Fruit fly (Drosophila melanogaster): ENCODE data around the gene Inx2.

DNA sequence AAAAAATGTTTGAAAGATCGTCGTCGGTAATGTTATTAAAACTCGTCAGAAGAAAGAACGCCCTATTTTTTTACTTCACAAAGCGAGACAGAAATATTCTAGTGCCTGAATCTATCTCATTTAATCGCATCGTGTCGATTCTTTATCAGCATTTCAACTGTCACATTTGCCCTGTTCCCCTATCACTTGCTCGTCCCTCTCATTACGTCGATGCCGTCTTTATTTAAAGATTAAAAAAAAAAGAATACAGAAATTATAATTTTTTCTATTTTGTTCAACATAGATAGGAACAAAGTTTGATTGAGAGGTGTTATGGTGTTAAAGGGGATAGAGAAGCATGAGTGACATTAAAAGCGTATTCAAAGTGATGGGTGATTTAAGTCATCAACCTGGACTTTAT lies 10.4 kb upstream of the Inx2 start:
- no peak for TF ChIP-seq dsf (GFP tag; optimal IDR thresholded peaks at IDR 0.05; ENCODE audit: borderline replicate concordance)
- no peak for TF ChIP-seq sage (GFP tag; optimal IDR thresholded peaks at IDR 0.05)
- TF ChIP-seq GATAd (GFP tag; optimal IDR thresholded peaks at IDR 0.05) = no peak

All from whole organism, wandering third instar larva.